Worm (Caenorhabditis elegans) whole organism, L1 larva: ENCODE data around the gene srr-10.

Experiments
- C04F5.9 ChIP-seq: sonication (generic microtip); optimal IDR thresholded peaks from 2 replicates; lab custom pipeline; 2016; ENCODE audit warnings: missing genetic modification characterization, missing compliant biosample characterization
- F16B12.6 ChIP-seq: fragments of 150-350 bp; optimal IDR thresholded peaks from 2 replicates; lab custom pipeline; 2014; ENCODE audit warnings: missing biosample characterization, missing genetic modification characterization
- aha-1 ChIP-seq: fragments of 150-350 bp; optimal IDR thresholded peaks from 2 replicates; lab custom pipeline; 2014; ENCODE audit warnings: missing biosample characterization, missing genetic modification characterization
- alr-1 ChIP-seq: fragments of 200-800 bp; sonication (Bioruptor generic); optimal IDR thresholded peaks from 2 replicates; lab custom pipeline; 2018; ENCODE audit warnings: borderline replicate concordance, mild to moderate bottlenecking, missing genetic modification characterization, missing compliant biosample characterization
- aly-2 ChIP-seq: fragments of 150-350 bp; optimal IDR thresholded peaks from 2 replicates; lab custom pipeline; 2014; ENCODE audit warnings: missing biosample characterization, missing genetic modification characterization
- ceh-63 ChIP-seq: fragments of 200-800 bp; sonication (Bioruptor generic); optimal IDR thresholded peaks from 2 replicates; lab custom pipeline; 2018; ENCODE audit warnings: mild to moderate bottlenecking, missing genetic modification characterization, missing compliant biosample characterization
- ceh-8 ChIP-seq: fragments of 200-800 bp; sonication (Bioruptor generic); optimal IDR thresholded peaks from 2 replicates; lab custom pipeline; 2018; ENCODE audit warnings: mild to moderate bottlenecking, missing genetic modification characterization, moderate library complexity, missing compliant biosample characterization
- ceh-82 ChIP-seq, 3 experiments: fragments of 150-350 bp in 1 of 3; sonication (generic microtip) in 2 of 3; optimal IDR thresholded peaks; 2 replicates each; lab custom pipeline; 2014 to 2017; ENCODE audit warnings: missing biosample characterization in 3 of 3, missing genetic modification characterization in 3 of 3
- ceh-90 ChIP-seq: sonication (generic microtip); optimal IDR thresholded peaks from 2 replicates; lab custom pipeline; 2016; ENCODE audit warnings: missing genetic modification characterization, missing compliant biosample characterization
- ces-1 ChIP-seq: fragments of 150-350 bp; optimal IDR thresholded peaks from 2 replicates; lab custom pipeline; 2014; ENCODE audit warnings: missing biosample characterization, missing genetic modification reagents, missing genetic modification characterization
- dpl-1 ChIP-seq, 3 experiments: fragments of 150-350 bp in 2 of 3; sonication (generic microtip) in 1 of 3; optimal IDR thresholded peaks; 2 replicates each; lab custom pipeline; 2014 to 2017; ENCODE audit warnings: missing biosample characterization in 3 of 3, missing genetic modification characterization in 3 of 3, missing genetic modification reagents in 3 of 3
- dsc-1 ChIP-seq: sonication (generic microtip); optimal IDR thresholded peaks from 2 replicates; lab custom pipeline; 2016; ENCODE audit warnings: mild to moderate bottlenecking, missing genetic modification characterization, missing compliant biosample characterization
- egl-13 ChIP-seq: sonication (generic microtip); optimal IDR thresholded peaks from 2 replicates; lab custom pipeline; 2016; ENCODE audit warnings: missing genotype, missing genetic modification reagents, missing genetic modification characterization, missing compliant biosample characterization
- egl-27 ChIP-seq, 2 experiments: fragments of 150-350 bp in 1 of 2; sonication (generic microtip); optimal IDR thresholded peaks; 3 replicates each; lab custom pipeline; 2017 to 2018; ENCODE audit warnings: missing biosample characterization in 2 of 2, missing genetic modification characterization in 2 of 2, missing genetic modification reagents in 2 of 2
- elt-2 ChIP-seq: sonication (generic microtip); optimal IDR thresholded peaks from 2 replicates; lab custom pipeline; 2016; ENCODE audit warnings: missing genetic modification characterization, mild to moderate bottlenecking, inconsistent platforms, missing compliant biosample characterization, missing genetic modification reagents
- fkh-10 ChIP-seq: sonication (generic microtip); optimal IDR thresholded peaks from 2 replicates; lab custom pipeline; 2017; ENCODE audit warnings: missing biosample characterization, missing genetic modification reagents, missing genetic modification characterization
- fkh-4 ChIP-seq: sonication (generic microtip); optimal IDR thresholded peaks from 2 replicates; lab custom pipeline; 2016; ENCODE audit warnings: missing compliant biosample characterization, missing genetic modification characterization, borderline replicate concordance
- fos-1 ChIP-seq: fragments of 150-350 bp; optimal IDR thresholded peaks from 2 replicates; lab custom pipeline; 2014; ENCODE audit warnings: missing biosample characterization, missing genetic modification characterization
- grh-1 ChIP-seq: fragments of 200-800 bp; sonication (Bioruptor generic); IDR thresholded peaks from 2 replicates; pipeline ENCODE4 v1.3.6; 2022; ENCODE audit warnings: missing genetic modification reagents, missing genetic modification characterization, missing compliant biosample characterization
- hlh-17 ChIP-seq: fragments of 200-800 bp; sonication (Bioruptor generic); optimal IDR thresholded peaks from 2 replicates; lab custom pipeline; 2018; ENCODE audit warnings: missing genetic modification characterization, mild to moderate bottlenecking, missing compliant biosample characterization, moderate library complexity, borderline replicate concordance
- hlh-4 ChIP-seq: sonication (generic microtip); optimal IDR thresholded peaks from 2 replicates; lab custom pipeline; 2016; ENCODE audit warnings: mild to moderate bottlenecking, missing genetic modification characterization, missing compliant biosample characterization
- irx-1 ChIP-seq: sonication (generic microtip); optimal IDR thresholded peaks from 2 replicates; lab custom pipeline; 2016; ENCODE audit warnings: missing genetic modification characterization, missing compliant biosample characterization
- jun-1 ChIP-seq: fragments of 150-350 bp; optimal IDR thresholded peaks from 2 replicates; lab custom pipeline; 2014; ENCODE audit warnings: missing biosample characterization, missing genetic modification reagents, missing genetic modification characterization
- lin-15B ChIP-seq: fragments of 150-350 bp; sonication (generic microtip); optimal IDR thresholded peaks from 3 replicates; lab custom pipeline; 2014; ENCODE audit warnings: missing biosample characterization, missing genetic modification characterization
- lin-35 ChIP-seq, 2 experiments: fragments of 150-350 bp; optimal IDR thresholded peaks; 2 replicates each; lab custom pipeline; 2014; ENCODE audit warnings: missing biosample characterization in 2 of 2, missing genetic modification characterization in 2 of 2, missing genetic modification reagents in 2 of 2
- lin-39 ChIP-seq: fragments of 150-350 bp; optimal IDR thresholded peaks from 2 replicates; lab custom pipeline; 2014; ENCODE audit warnings: missing biosample characterization, missing genetic modification reagents, missing genetic modification characterization
- lir-3 ChIP-seq: sonication (generic microtip); optimal IDR thresholded peaks from 2 replicates; lab custom pipeline; 2016; ENCODE audit warnings: mild to moderate bottlenecking, missing genetic modification characterization, moderate library complexity, missing compliant biosample characterization; ENCODE audit not compliant: poor library complexity
- mef-2 ChIP-seq: fragments of 150-350 bp; optimal IDR thresholded peaks from 2 replicates; lab custom pipeline; 2014; ENCODE audit warnings: missing biosample characterization, missing genetic modification characterization
- nhr-19 ChIP-seq: fragments of 200-800 bp; sonication (Bioruptor generic); conservative IDR thresholded peaks from 2 replicates; pipeline ENCODE4 v1.3.6; 2022; ENCODE audit warnings: missing genetic modification characterization, missing compliant biosample characterization
- nhr-47 ChIP-seq: sonication (generic microtip); optimal IDR thresholded peaks from 2 replicates; lab custom pipeline; 2016; ENCODE audit warnings: mild to moderate bottlenecking, missing genetic modification characterization, moderate library complexity, missing compliant biosample characterization
- nhr-76 ChIP-seq: sonication (generic microtip); optimal IDR thresholded peaks from 2 replicates; lab custom pipeline; 2017; ENCODE audit warnings: missing biosample characterization, missing genetic modification characterization
- nhr-85 ChIP-seq: sonication (generic microtip); peaks from one replicate; lab custom pipeline; 2016; ENCODE audit warnings: missing genetic modification characterization, inconsistent platforms, missing compliant biosample characterization
- pax-3 ChIP-seq: fragments of 200-800 bp; sonication (Bioruptor generic); optimal IDR thresholded peaks from 2 replicates; lab custom pipeline; 2018; ENCODE audit warnings: mild to moderate bottlenecking, missing genetic modification characterization, moderate library complexity, missing compliant biosample characterization
- snpc-4 ChIP-seq: fragments of 150-350 bp; optimal IDR thresholded peaks from 2 replicates; lab custom pipeline; 2014; ENCODE audit warnings: missing biosample characterization, missing genetic modification characterization
- sptf-1 ChIP-seq: fragments of 150-350 bp; optimal IDR thresholded peaks from 2 replicates; lab custom pipeline; 2014; ENCODE audit warnings: missing biosample characterization, missing genetic modification characterization
- sup-37 ChIP-seq: fragments of 200-800 bp; sonication (Bioruptor generic); optimal IDR thresholded peaks from 2 replicates; lab custom pipeline; 2018; ENCODE audit warnings: mild to moderate bottlenecking, missing genetic modification characterization, missing compliant biosample characterization
- swsn-7 ChIP-seq: sonication (generic microtip); optimal IDR thresholded peaks from 2 replicates; lab custom pipeline; 2016; ENCODE audit warnings: missing genetic modification characterization, missing compliant biosample characterization
- tbx-2 ChIP-seq: sonication (generic microtip); optimal IDR thresholded peaks from 2 replicates; lab custom pipeline; 2016; ENCODE audit warnings: missing genetic modification characterization, missing compliant biosample characterization
- unc-30 ChIP-seq: sonication (generic microtip); optimal IDR thresholded peaks from 2 replicates; lab custom pipeline; 2017; ENCODE audit warnings: missing biosample characterization, missing genetic modification characterization
- unc-62 ChIP-seq: fragments of 150-350 bp; optimal IDR thresholded peaks from 2 replicates; lab custom pipeline; 2014; ENCODE audit warnings: missing biosample characterization, missing genetic modification reagents, missing genetic modification characterization
- vab-15 ChIP-seq: sonication (generic microtip); optimal IDR thresholded peaks from 2 replicates; lab custom pipeline; 2017; ENCODE audit warnings: missing genotype, mild to moderate bottlenecking, missing genetic modification characterization, missing compliant biosample characterization
- zip-4 ChIP-seq: fragments of 200-800 bp; sonication (Bioruptor generic); optimal IDR thresholded peaks from 2 replicates; lab custom pipeline; 2018; ENCODE audit warnings: mild to moderate bottlenecking, missing genetic modification characterization, moderate library complexity, missing compliant biosample characterization
- ztf-4 ChIP-seq: fragments of 150-350 bp; optimal IDR thresholded peaks from 2 replicates; lab custom pipeline; 2014; ENCODE audit warnings: missing biosample characterization, missing genetic modification characterization

The srr-10 gene

ce11 chrV:7747132-7747531 is 11.7 kb downstream of the srr-10 start:
- TF ChIP-seq aha-1 (tag; lab: Kevin White, UChicago) = no peak
- TF ChIP-seq fos-1 (tag; lab: Kevin White, UChicago) = no peak
- TF ChIP-seq jun-1 = no peak
- no peak for TF ChIP-seq lin-15B
- TF ChIP-seq lin-35 (GFP tag; optimal IDR thresholded peaks at IDR 0.05; lab: Kevin White, UChicago) = no peak
- no peak for TF ChIP-seq grh-1
- TF ChIP-seq egl-27 (tag; optimal IDR thresholded peaks at IDR 0.05; lab: Kevin White, UChicago) = no peak
- TF ChIP-seq lir-3 (tag; lab: Kevin White, UChicago) = no peak
- no peak for TF ChIP-seq snpc-4 (tag; lab: Kevin White, UChicago)
- no peak for TF ChIP-seq ceh-82 (tag; optimal IDR thresholded peaks at IDR 0.05; lab: Kevin White, UChicago)
- TF ChIP-seq F16B12.6 = no peak
- no peak for TF ChIP-seq pax-3 (tag; lab: Kevin White, UChicago)
- TF ChIP-seq nhr-19 (GFP tag; lab: Robert Waterston, UW) = no peak
- TF ChIP-seq aly-2 (tag; lab: Kevin White, UChicago) = no peak
- TF ChIP-seq ceh-90 (tag; lab: Kevin White, UChicago) = no peak
- TF ChIP-seq swsn-7 (tag; lab: Kevin White, UChicago) = no peak
- no peak for TF ChIP-seq elt-2
- TF ChIP-seq sup-37 (GFP tag; lab: Kevin White, UChicago) = no peak
- no peak for TF ChIP-seq alr-1 (tag; lab: Kevin White, UChicago)
- no peak for TF ChIP-seq tbx-2
- TF ChIP-seq, all 84 proteins: peak for 0

ce11 chrV:7747987-7748607 is 12.7 kb downstream of the srr-10 start:
- TF ChIP-seq vab-15 (tag; lab: Kevin White, UChicago) = no peak
- TF ChIP-seq sptf-1 = no peak
- no peak for TF ChIP-seq hlh-4
- TF ChIP-seq lin-35 (GFP tag; optimal IDR thresholded peaks at IDR 0.05; lab: Kevin White, UChicago) = no peak
- no peak for TF ChIP-seq dsc-1 (tag; lab: Kevin White, UChicago)
- no peak for TF ChIP-seq irx-1 (tag; lab: Kevin White, UChicago)
- TF ChIP-seq nhr-85 (tag; lab: Kevin White, UChicago) = no peak
- no peak for TF ChIP-seq nhr-19 (GFP tag; lab: Robert Waterston, UW)
- TF ChIP-seq alr-1 (tag; lab: Kevin White, UChicago) = no peak
- no peak for TF ChIP-seq ceh-63 (GFP tag; lab: Kevin White, UChicago)
- TF ChIP-seq ceh-90 (tag; lab: Kevin White, UChicago) = no peak
- TF ChIP-seq ztf-4 (tag; lab: Kevin White, UChicago) = no peak
- TF ChIP-seq nhr-76 (tag; lab: Kevin White, UChicago) = no peak
- no peak for TF ChIP-seq nhr-47 (tag; lab: Kevin White, UChicago)

ce11 chrV:7749708-7750107 is 14.3 kb downstream of the srr-10 start:
- TF ChIP-seq ceh-90 (tag; lab: Kevin White, UChicago) (no peak), unc-62 (GFP tag; lab: Kevin White, UChicago) (no peak), ceh-8 (GFP tag; lab: Kevin White, UChicago) (no peak), mef-2 (tag; lab: Kevin White, UChicago) (no peak), hlh-17 (no peak), dpl-1 (GFP tag; optimal IDR thresholded peaks at IDR 0.05; lab: Kevin White, UChicago) (no peak), egl-13 (tag; lab: Kevin White, UChicago) (no peak), jun-1 (no peak), zip-4 (no peak), C04F5.9 (tag; lab: Kevin White, UChicago) (no peak), ces-1 (GFP tag; lab: Kevin White, UChicago) (no peak), fkh-4 (tag; lab: Kevin White, UChicago) (no peak), fkh-10 (GFP tag; lab: Kevin White, UChicago) (no peak), ceh-63 (GFP tag; lab: Kevin White, UChicago) (no peak), lin-35 (GFP tag; optimal IDR thresholded peaks at IDR 0.05; lab: Kevin White, UChicago) (no peak), nhr-85 (tag; lab: Kevin White, UChicago) (no peak), lin-39 (tag; lab: Kevin White, UChicago) (no peak), unc-30 (tag; lab: Kevin White, UChicago) (no peak)
